Fruit fly (Drosophila melanogaster): Measurements from ENCODE around the gene dbr.

Gene dbr

dm6 chr2L:35452-35851 is 30.8 kb upstream of the dbr start:
- TF ChIP-seq CG34367 (tag; optimal IDR thresholded peaks at IDR 0.05) (no peak), CG4496 (GFP tag; IDR thresholded peaks at IDR 0.05) (no peak), fd96Ca (GFP tag; IDR thresholded peaks at IDR 0.05) (no peak), D1 (tag; optimal IDR thresholded peaks at IDR 0.05) (no peak), CG15710 (tag; optimal IDR thresholded peaks at IDR 0.05) (no peak)

dm6 chr2L:53108-53507 is 13.2 kb upstream of the dbr start:
- TF ChIP-seq rn (GFP tag; IDR thresholded peaks at IDR 0.05) (no peak), D1 (tag; optimal IDR thresholded peaks at IDR 0.05) (no peak), CG14655 (GFP tag; optimal IDR thresholded peaks at IDR 0.05) (no peak), CG4496 (GFP tag; IDR thresholded peaks at IDR 0.05) (no peak), CG13204 (GFP tag; optimal IDR thresholded peaks at IDR 0.05) (no peak), CG9948 (tag; optimal IDR thresholded peaks at IDR 0.05) (no peak), CG15710 (tag; optimal IDR thresholded peaks at IDR 0.05) (no peak), CG8159 (tag; optimal IDR thresholded peaks at IDR 0.05) (no peak), Pif1B (GFP tag; optimal IDR thresholded peaks at IDR 0.05) (no peak), CG34367 (tag; optimal IDR thresholded peaks at IDR 0.05) (no peak), fd96Ca (GFP tag; IDR thresholded peaks at IDR 0.05) (no peak), Snoo (tag; optimal IDR thresholded peaks at IDR 0.05) (no peak), EcR (GFP tag; optimal IDR thresholded peaks at IDR 0.05) (no peak), CG10348 (GFP tag; IDR thresholded peaks at IDR 0.05) (no peak), gl (tag; optimal IDR thresholded peaks at IDR 0.05) (no peak)

- TF ChIP-seq CG13204 (GFP tag; optimal IDR thresholded peaks at IDR 0.05) = no peak
- no peak for TF ChIP-seq CG17806 (tag; optimal IDR thresholded peaks at IDR 0.05)
- TF ChIP-seq Ets98B (GFP tag; IDR thresholded peaks at IDR 0.05) = no peak
- no peak for TF ChIP-seq Pif1B (GFP tag; optimal IDR thresholded peaks at IDR 0.05)
- TF ChIP-seq CG9948 (tag; optimal IDR thresholded peaks at IDR 0.05) = no peak
- TF ChIP-seq CG12605 (GFP tag; IDR thresholded peaks at IDR 0.05) = no peak
- no peak for TF ChIP-seq rn (GFP tag; IDR thresholded peaks at IDR 0.05)
- TF ChIP-seq CG10348 (GFP tag; IDR thresholded peaks at IDR 0.05) = no peak
- TF ChIP-seq EcR (GFP tag; optimal IDR thresholded peaks at IDR 0.05) = no peak
- no peak for TF ChIP-seq CG32121 (GFP tag; IDR thresholded peaks at IDR 0.05)
- no peak for TF ChIP-seq CG34367 (tag; optimal IDR thresholded peaks at IDR 0.05)
- TF ChIP-seq gl (tag; optimal IDR thresholded peaks at IDR 0.05) = no peak
These were observed 9.4 kb upstream of the dbr start for dm6 chr2L:56865-57264.

dm6 chr2L:59058-59603 is 7.2 kb upstream of the dbr start:
- TF ChIP-seq CG15710 (tag; optimal IDR thresholded peaks at IDR 0.05) (no peak), CG13204 (GFP tag; optimal IDR thresholded peaks at IDR 0.05) (no peak), Ets98B (GFP tag; IDR thresholded peaks at IDR 0.05) (peak; percentile 23; the same call in 1 of the 2 replicates), Pif1B (GFP tag; optimal IDR thresholded peaks at IDR 0.05) (no peak), CG4496 (GFP tag; IDR thresholded peaks at IDR 0.05) (peak; percentile 33; the same call in 1 of the 3 replicates), CG8159 (tag; optimal IDR thresholded peaks at IDR 0.05) (no peak)

- TF ChIP-seq fd96Ca (GFP tag; IDR thresholded peaks at IDR 0.05) = no peak
- no peak for TF ChIP-seq CG13204 (GFP tag; optimal IDR thresholded peaks at IDR 0.05)
- TF ChIP-seq CG8159 (tag; optimal IDR thresholded peaks at IDR 0.05) = no peak
- no peak for TF ChIP-seq CG17806 (tag; optimal IDR thresholded peaks at IDR 0.05)
- TF ChIP-seq gl (tag; optimal IDR thresholded peaks at IDR 0.05) = no peak
- no peak for TF ChIP-seq Pif1B (GFP tag; optimal IDR thresholded peaks at IDR 0.05)
- no peak for TF ChIP-seq EcR (GFP tag; optimal IDR thresholded peaks at IDR 0.05)
- TF ChIP-seq Ets98B (GFP tag; IDR thresholded peaks at IDR 0.05) = no peak
These were observed 830 bp upstream of the dbr start, which contains the start of gene Cda5 for dm6 chr2L:65354-65949. Gene Cda5, minus strand, starts transcription at chr2L:65404.

dm6 chr2L:67279-67657 is 986 bp downstream of the dbr start:
- no peak for TF ChIP-seq CG13204 (GFP tag; optimal IDR thresholded peaks at IDR 0.05)
- 0 out of 2 replicates have a peak, but pooled peaks have one; percentile 7 for TF ChIP-seq CG12605 (GFP tag; IDR thresholded peaks at IDR 0.05)
- TF ChIP-seq gl (tag; optimal IDR thresholded peaks at IDR 0.05) = no peak

dm6 chr2L:69560-69959 is 3.3 kb downstream of the dbr start:
- TF ChIP-seq Pif1A (GFP tag; optimal IDR thresholded peaks at IDR 0.05) (no peak), CG13204 (GFP tag; optimal IDR thresholded peaks at IDR 0.05) (no peak), EcR (GFP tag; optimal IDR thresholded peaks at IDR 0.05) (no peak), fd96Ca (GFP tag; IDR thresholded peaks at IDR 0.05) (no peak), CG14655 (GFP tag; optimal IDR thresholded peaks at IDR 0.05) (no peak), D1 (tag; optimal IDR thresholded peaks at IDR 0.05) (no peak), Ets98B (GFP tag; IDR thresholded peaks at IDR 0.05) (no peak), CG8301 (tag; optimal IDR thresholded peaks at IDR 0.05) (no peak), rn (GFP tag; IDR thresholded peaks at IDR 0.05) (no peak), CG4496 (GFP tag; IDR thresholded peaks at IDR 0.05) (no peak), CG8159 (tag; optimal IDR thresholded peaks at IDR 0.05) (no peak), CG12605 (GFP tag; IDR thresholded peaks at IDR 0.05) (no peak), Pif1B (GFP tag; optimal IDR thresholded peaks at IDR 0.05) (no peak), CG9948 (tag; optimal IDR thresholded peaks at IDR 0.05) (no peak), CG34367 (tag; optimal IDR thresholded peaks at IDR 0.05) (no peak)

Measured in whole organism, pupa.